Fruit fly (Drosophila melanogaster): ENCODE measurements around the gene CG42526.
A peak's percentile ranks its signal among the peaks of the same experiment; 100 is the strongest.

The CG42526 gene

DNA sequence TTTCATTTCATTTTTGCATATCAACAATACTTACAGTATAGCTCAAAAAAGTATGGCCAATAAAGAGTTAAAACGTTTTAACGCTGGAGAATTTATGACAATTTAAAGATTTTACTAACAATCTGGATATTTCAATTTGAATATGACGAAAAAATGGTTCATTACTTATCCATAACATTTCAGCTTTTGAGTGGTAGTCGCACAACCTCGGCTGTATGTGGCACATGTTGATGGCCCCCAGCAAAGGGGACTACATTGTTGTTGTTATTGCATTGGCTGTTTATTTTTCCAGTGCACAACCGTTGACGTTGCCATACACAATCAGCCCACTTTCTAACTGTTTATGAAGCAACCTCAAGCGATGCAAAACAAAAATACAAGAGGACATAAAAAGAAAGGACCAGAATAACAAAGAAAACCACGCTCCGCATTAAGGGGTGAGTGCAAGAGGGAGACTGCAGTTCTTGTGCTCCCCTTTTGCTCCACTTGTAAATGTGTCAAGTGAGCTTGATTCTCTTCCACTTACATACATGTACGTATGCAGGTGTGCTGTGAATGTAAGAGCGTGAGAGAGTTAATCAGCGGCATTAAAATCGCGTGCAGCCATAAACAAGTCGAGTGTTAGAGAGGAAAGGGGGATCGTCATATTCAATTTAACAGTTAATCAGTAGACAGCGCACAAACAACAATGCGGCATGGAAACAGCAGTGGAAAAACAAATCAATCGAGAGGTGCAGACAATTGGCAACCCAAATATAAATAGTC, 15.0 kb downstream of the CG42526 start (continued):
- TF ChIP-seq Ssrp (tag; optimal IDR thresholded peaks at IDR 0.05) (peak; percentile 34), cas (GFP tag; IDR thresholded peaks at IDR 0.05) (no peak), CG10654 (GFP tag; optimal IDR thresholded peaks at IDR 0.05) (no peak), pros (GFP tag; optimal IDR thresholded peaks at IDR 0.05) (no peak), vvl (GFP tag; IDR thresholded peaks at IDR 0.05) (peak; percentile 65), Adf1 (GFP tag; IDR thresholded peaks at IDR 0.05) (no peak), CG12155 (GFP tag; optimal IDR thresholded peaks at IDR 0.05) (no peak), CG16813 (GFP tag; IDR thresholded peaks at IDR 0.05; ENCODE audit: partially characterized antibody) (no peak), zen (tag; optimal IDR thresholded peaks at IDR 0.05) (no peak), CG8388 (GFP tag; optimal IDR thresholded peaks at IDR 0.05) (peak; percentile 56), grau (tag; optimal IDR thresholded peaks at IDR 0.05) (peak; percentile 50), Sry-δ (GFP tag; optimal IDR thresholded peaks at IDR 0.05) (no peak), Atf6 (GFP tag; IDR thresholded peaks at IDR 0.05) (peak; percentile 69), mld (GFP tag; IDR thresholded peaks at IDR 0.05; ENCODE audit: partially characterized antibody) (no peak), CG17912 (GFP tag; optimal IDR thresholded peaks at IDR 0.05) (no peak), inv (GFP tag; IDR thresholded peaks at IDR 0.05; ENCODE audit: partially characterized antibody) (no peak), CG4282 (GFP tag; optimal IDR thresholded peaks at IDR 0.05) (no peak), CG13424 (tag; optimal IDR thresholded peaks at IDR 0.05) (peak; percentile 54), Ptx1 (GFP tag; IDR thresholded peaks at IDR 0.05) (peak; percentile 65), Lhr (GFP tag; optimal IDR thresholded peaks at IDR 0.05) (no peak), CG6254 (GFP tag; optimal IDR thresholded peaks at IDR 0.05) (no peak), amos (GFP tag; IDR thresholded peaks at IDR 0.05; ENCODE audit: partially characterized antibody) (no peak), CG1024 (GFP tag; IDR thresholded peaks at IDR 0.05) (peak; percentile 26; the same call in 1 of the 2 replicates), klu (GFP tag; IDR thresholded peaks at IDR 0.05) (no peak), tin (GFP tag; optimal IDR thresholded peaks at IDR 0.05) (no peak), trh (GFP tag; optimal IDR thresholded peaks at IDR 0.05) (no peak), gsb (GFP tag; IDR thresholded peaks at IDR 0.05) (no peak), gce (GFP tag; IDR thresholded peaks at IDR 0.05) (no peak), CG6689 (GFP tag; IDR thresholded peaks at IDR 0.05) (peak; percentile 65; the same call in 1 of the 2 replicates), C15 (GFP tag; IDR thresholded peaks at IDR 0.05) (no peak), CG43689 (GFP tag; IDR thresholded peaks at IDR 0.05) (peak; percentile 53; the same call in 1 of the 2 replicates), CG4707 (GFP tag; optimal IDR thresholded peaks at IDR 0.05) (no peak), p53 (GFP tag; optimal IDR thresholded peaks at IDR 0.05) (no peak), CG2889 (GFP tag; IDR thresholded peaks at IDR 0.05) (no peak), CG7963 (GFP tag; IDR thresholded peaks at IDR 0.05; ENCODE audit: partially characterized antibody) (no peak), CG7745 (tag; optimal IDR thresholded peaks at IDR 0.05) (no peak), CG5245 (GFP tag; optimal IDR thresholded peaks at IDR 0.05) (no peak), CG6791 (GFP tag; IDR thresholded peaks at IDR 0.05; ENCODE audit: partially characterized antibody) (no peak), D19A (tag; optimal IDR thresholded peaks at IDR 0.05) (peak; percentile 47), slbo (GFP tag; IDR thresholded peaks at IDR 0.05) (peak; percentile 38), gro (GFP tag; optimal IDR thresholded peaks at IDR 0.05) (no peak), unc-4 (GFP tag; IDR thresholded peaks at IDR 0.05; ENCODE audit: partially characterized antibody) (no peak), Dip3 (GFP tag; optimal IDR thresholded peaks at IDR 0.05) (no peak), CG11696 (GFP tag; IDR thresholded peaks at IDR 0.05) (peak; percentile 85), salm (tag; optimal IDR thresholded peaks at IDR 0.05) (peak; percentile 23), toy (GFP tag; IDR thresholded peaks at IDR 0.05) (no peak), CG17568 (GFP tag; optimal IDR thresholded peaks at IDR 0.05) (peak; percentile 29), eve (GFP tag; optimal IDR thresholded peaks at IDR 0.05) (peak in 1 of 2 experiments; percentile 74), CG11093 (GFP tag; IDR thresholded peaks at IDR 0.05) (no peak), chinmo (GFP tag; IDR thresholded peaks at IDR 0.05; ENCODE audit: partially characterized antibody) (no peak)
